Fruit fly (Drosophila melanogaster): Measurements from ENCODE around the gene RhoGAP19D.

DNA sequence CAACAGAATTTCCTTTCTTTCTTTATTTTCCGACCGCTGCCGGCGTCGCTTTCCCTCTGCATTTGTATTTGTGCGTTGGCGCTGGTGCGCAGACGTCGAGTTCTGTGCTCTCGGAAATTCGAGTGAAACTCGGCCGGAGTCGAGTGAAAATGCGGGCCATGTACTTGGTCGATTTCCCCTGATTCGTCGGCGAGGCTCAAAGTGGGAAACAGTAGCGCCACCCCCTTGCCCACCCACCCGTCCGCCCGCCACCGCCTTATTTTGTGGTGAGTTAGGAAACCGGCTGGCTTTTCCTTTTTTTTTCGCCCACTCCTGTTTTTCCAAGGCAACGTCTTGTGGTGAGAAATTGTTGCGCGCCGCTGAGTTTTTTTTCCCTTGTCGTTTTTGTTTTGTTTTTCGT is 49.1 kb upstream of the RhoGAP19D start:
- no peak for TF ChIP-seq CG8478 (optimal IDR thresholded peaks at IDR 0.05)
- no peak for TF ChIP-seq CTCF (optimal IDR thresholded peaks at IDR 0.05)
